Fruit fly (Drosophila melanogaster) whole organism, larva: Measurements from ENCODE around the gene CG1999.
A peak's percentile ranks its signal among the peaks of the same experiment; 100 is the strongest.

ENCODE experiments used
- noc ChIP-seq: fragments of 200-800 bp; sonication (Bioruptor generic); optimal IDR thresholded peaks from 3 replicates; lab custom pipeline; 2019; ENCODE audit warnings: missing biosample characterization, mild to moderate bottlenecking, missing genetic modification characterization, moderate library complexity

Gene CG1999

dm6 chrX:7358496-7358895 is at the start of gene CG1999:
CG1999 (plus strand) TSS chrX:7358796.
- TF ChIP-seq noc (tag; lab: Kevin White, UChicago), result no peak

- TF ChIP-seq noc (tag; lab: Kevin White, UChicago), result no peak
Observed at dm6 chrX:7312406-7312805, 46.2 kb upstream of the CG1999 start.

- no peak for TF ChIP-seq noc (tag; lab: Kevin White, UChicago)
Observed at dm6 chrX:7315925-7316650, 42.5 kb upstream of the CG1999 start.

dm6 chrX:7317214-7318210 is 41.1 kb upstream of the CG1999 start:
- TF ChIP-seq noc (tag; lab: Kevin White, UChicago), result peak; percentile 52

- TF ChIP-seq noc (tag; lab: Kevin White, UChicago), result no peak
Observed at dm6 chrX:7318464-7318863, 40.1 kb upstream of the CG1999 start.

- no peak for TF ChIP-seq noc (tag; lab: Kevin White, UChicago)
Observed at dm6 chrX:7319053-7319702, 39.4 kb upstream of the CG1999 start.

dm6 chrX:7319703-7320088 is 38.9 kb upstream of the CG1999 start:
- no peak for TF ChIP-seq noc (tag; lab: Kevin White, UChicago)

- TF ChIP-seq noc (tag; lab: Kevin White, UChicago), result no peak
Observed at dm6 chrX:7320455-7321224, 38.0 kb upstream of the CG1999 start.

dm6 chrX:7321829-7322228 is 36.8 kb upstream of the CG1999 start:
- TF ChIP-seq noc (tag; lab: Kevin White, UChicago), result no peak

dm6 chrX:7323649-7324511 is 34.7 kb upstream of the CG1999 start, which contains the start of the genes Atg5 and Dok:
Atg5 (minus strand) TSS chrX:7323770.
Dok (plus strand) TSS chrX:7324214.
- TF ChIP-seq noc (tag; lab: Kevin White, UChicago), result no peak

- peak; percentile 92 for TF ChIP-seq noc (tag; lab: Kevin White, UChicago)
Observed at dm6 chrX:7324816-7325246, 33.8 kb upstream of the CG1999 start.

dm6 chrX:7328746-7329145 is 29.9 kb upstream of the CG1999 start, which contains the start of gene Acsf3:
Acsf3 (plus strand) TSS chrX:7329046.
- no peak for TF ChIP-seq noc (tag; lab: Kevin White, UChicago)

- no peak for TF ChIP-seq noc (tag; lab: Kevin White, UChicago)
Observed at dm6 chrX:7332091-7332490, 26.5 kb upstream of the CG1999 start, which contains the start of gene CG42780. CG42780 (minus strand) TSS chrX:7332191.

dm6 chrX:7332493-7332892 is 26.1 kb upstream of the CG1999 start:
- TF ChIP-seq noc (tag; lab: Kevin White, UChicago), result no peak
